Worm (Caenorhabditis elegans): ENCODE data around the gene msp-31.
"Not testable (repeated sequence)": the region's sequence is repeated elsewhere in the genome, so short reads cannot be mapped to it uniquely, and the experiment has no call there.

msp-31 gene

DNA sequence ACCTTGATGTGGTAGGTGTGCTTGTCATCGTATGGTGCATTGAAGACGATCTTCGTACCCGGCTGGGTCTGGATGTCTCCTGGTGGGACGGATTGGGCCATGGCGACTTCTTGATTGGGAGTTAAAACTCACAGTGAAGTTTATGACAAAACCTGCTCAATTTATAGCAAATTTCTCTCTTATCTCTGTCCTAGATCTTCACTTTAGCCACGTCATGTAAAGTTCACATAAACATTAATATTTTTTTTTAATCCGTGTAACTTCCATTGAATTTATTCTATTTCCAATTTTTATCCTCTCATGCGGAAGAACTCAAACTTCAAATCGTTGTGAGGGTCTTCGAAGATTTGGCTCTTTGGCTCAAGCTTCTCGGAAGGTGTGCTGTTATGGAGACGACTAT is at the start of gene msp-31:
Gene msp-31 (minus strand): TSS at position 101 of the 400 bp plus-strand sequence.
- TF ChIP-seq nhr-76 (tag; optimal IDR thresholded peaks at IDR 0.05); sem-2 (GFP tag; optimal IDR thresholded peaks at IDR 0.05); nhr-2 (tag; optimal IDR thresholded peaks at IDR 0.05): not testable (repeated sequence)

DNA sequence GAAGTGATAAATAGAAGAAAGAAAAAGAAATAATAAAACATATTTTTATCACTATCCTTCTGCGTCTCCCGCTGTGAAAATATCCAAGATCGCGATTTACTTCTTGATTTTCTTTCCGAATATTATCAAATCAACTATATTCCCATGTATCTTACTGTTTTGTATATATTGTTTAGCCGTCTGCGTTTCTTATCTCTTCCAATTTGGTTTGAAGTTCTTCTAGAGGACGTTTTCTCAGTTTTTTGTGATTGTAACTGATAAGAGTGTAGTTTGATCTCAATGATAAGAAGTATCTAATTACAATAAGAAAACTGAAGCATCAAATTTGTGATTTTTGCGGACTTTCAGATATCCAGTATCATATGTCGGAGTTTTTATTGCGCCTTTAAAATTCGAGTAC is 44.3 kb upstream of the msp-31 start:
- TF ChIP-seq mab-5 (tag; optimal IDR thresholded peaks at IDR 0.05) (no peak), ceh-43 (GFP tag; optimal IDR thresholded peaks at IDR 0.05) (no peak), ceh-39 (tag; optimal IDR thresholded peaks at IDR 0.05) (no peak), elt-1 (tag; optimal IDR thresholded peaks at IDR 0.05; ENCODE audit: borderline replicate concordance, insufficient read depth) (no peak), sem-2 (GFP tag; optimal IDR thresholded peaks at IDR 0.05) (no peak), M03D4.4 (tag; optimal IDR thresholded peaks at IDR 0.05) (no peak), unc-39 (tag; optimal IDR thresholded peaks at IDR 0.05) (no peak), nhr-28 (tag; optimal IDR thresholded peaks at IDR 0.05) (no peak), unc-62 (GFP tag; optimal IDR thresholded peaks at IDR 0.05) (no peak), ces-1 (GFP tag; optimal IDR thresholded peaks at IDR 0.05) (no peak), nhr-76 (tag; optimal IDR thresholded peaks at IDR 0.05) (no peak), hlh-1 (tag; optimal IDR thresholded peaks at IDR 0.05) (no peak)

DNA sequence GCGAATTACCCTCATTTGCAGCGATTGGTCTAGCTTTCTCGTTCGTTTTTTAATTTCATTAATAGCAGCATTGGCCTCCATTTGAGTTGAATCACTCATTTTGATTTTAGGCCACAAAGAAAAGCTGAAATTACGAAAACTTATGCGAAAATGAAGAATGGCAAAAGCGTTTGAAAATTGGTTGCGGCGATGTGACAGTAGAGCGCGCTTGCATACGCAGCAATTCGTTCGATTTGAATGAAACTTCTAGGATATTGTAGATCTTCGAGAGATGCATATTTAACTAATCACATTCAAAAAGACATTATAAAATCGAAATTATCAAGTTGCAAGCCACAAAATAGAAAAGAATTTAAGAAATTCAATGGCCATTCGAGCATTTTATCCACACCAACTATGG is 43.4 kb upstream of the msp-31 start, which contains the start of gene ulp-2:
Gene ulp-2 (minus strand): TSS at position 158 of the 400 bp plus-strand sequence.
- TF ChIP-seq hlh-1 (tag; optimal IDR thresholded peaks at IDR 0.05) = peak; percentile 6
- TF ChIP-seq blmp-1 (tag; optimal IDR thresholded peaks at IDR 0.05) = no peak
- no peak for TF ChIP-seq unc-62 (GFP tag; optimal IDR thresholded peaks at IDR 0.05)

DNA sequence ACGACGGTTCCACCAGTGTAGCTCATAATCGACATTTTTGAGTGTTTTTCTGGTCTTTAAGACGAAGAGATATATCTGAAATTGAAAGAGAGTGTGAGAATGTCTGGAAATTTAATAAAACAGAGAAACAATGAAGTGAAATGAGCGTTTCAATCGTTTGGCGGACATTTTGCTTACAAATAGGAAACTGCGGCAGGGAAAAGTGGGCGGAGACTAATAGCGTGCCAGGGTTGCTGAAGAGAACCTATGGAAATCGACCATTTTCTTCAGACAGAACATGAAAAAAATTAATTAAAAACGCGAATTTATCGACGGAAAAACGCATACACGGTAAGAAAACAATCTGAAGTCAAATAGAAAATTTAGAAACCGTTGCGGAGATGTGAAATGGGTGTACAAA is 39.0 kb upstream of the msp-31 start, which contains the start of gene pbs-3:
Gene pbs-3 (minus strand): TSS at position 75 of the 400 bp plus-strand sequence.
- no peak for TF ChIP-seq nhr-76 (tag; optimal IDR thresholded peaks at IDR 0.05)
- TF ChIP-seq mep-1 (tag; optimal IDR thresholded peaks at IDR 0.05) = peak; percentile 82
- TF ChIP-seq lin-13 (tag; optimal IDR thresholded peaks at IDR 0.05) = peak; percentile 24
- TF ChIP-seq hlh-1 (tag; optimal IDR thresholded peaks at IDR 0.05) = peak; percentile 26
- TF ChIP-seq sptf-1 (tag; optimal IDR thresholded peaks at IDR 0.05) = peak; percentile 27
- peak; percentile 72 for TF ChIP-seq nhr-237 (tag; optimal IDR thresholded peaks at IDR 0.05)
- no peak for TF ChIP-seq unc-62 (GFP tag; optimal IDR thresholded peaks at IDR 0.05)
- TF ChIP-seq pha-4 (tag; optimal IDR thresholded peaks at IDR 0.05) = peak; percentile 19
- peak; percentile 62 for TF ChIP-seq lsy-2 (tag; optimal IDR thresholded peaks at IDR 0.05)

DNA sequence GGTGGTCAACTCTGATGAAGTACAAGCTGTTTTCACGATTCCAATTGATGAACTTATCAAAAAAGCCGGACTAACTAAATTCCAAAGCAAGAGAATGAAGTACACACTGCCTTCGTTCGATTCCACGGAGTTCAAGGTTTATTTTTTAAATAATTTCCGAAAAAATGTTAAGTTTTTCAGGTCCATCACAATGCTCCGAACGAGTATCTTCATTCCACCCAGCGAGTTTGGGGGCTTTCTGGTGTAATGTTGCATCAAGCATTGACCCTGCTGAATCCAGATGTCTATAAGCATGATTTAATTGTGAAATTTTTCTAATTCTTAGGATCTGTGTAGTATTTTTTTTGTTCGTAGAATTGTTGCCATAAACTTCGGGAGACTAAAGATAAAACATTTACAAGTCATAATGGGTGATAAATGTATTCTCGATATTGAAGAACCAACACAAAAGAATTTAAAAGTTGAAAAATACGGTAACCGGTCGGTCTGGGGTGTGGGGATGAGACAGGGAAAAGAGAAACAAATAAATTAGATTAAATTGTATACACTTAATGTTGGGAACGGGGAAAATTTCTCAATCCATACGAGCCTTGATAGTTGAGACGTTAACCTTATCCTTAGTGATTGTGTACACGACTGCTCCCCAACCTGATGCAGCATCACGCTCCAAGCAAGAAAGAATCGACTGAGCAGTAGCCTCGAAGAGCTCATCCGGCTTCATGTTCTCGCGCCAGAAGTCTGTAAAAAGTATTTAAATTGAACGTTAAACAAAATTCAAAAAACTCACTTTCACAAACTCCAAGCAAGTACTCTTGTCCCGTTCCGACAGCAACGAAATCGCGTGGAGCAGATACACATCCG is 38.0 kb upstream of the msp-31 start:
- TF ChIP-seq cnd-1 (tag; optimal IDR thresholded peaks at IDR 0.05) (no peak), M03D4.4 (tag; optimal IDR thresholded peaks at IDR 0.05) (no peak), elt-1 (tag; optimal IDR thresholded peaks at IDR 0.05; ENCODE audit: borderline replicate concordance, insufficient read depth) (no peak), ceh-39 (tag; optimal IDR thresholded peaks at IDR 0.05) (no peak), lin-13 (tag; optimal IDR thresholded peaks at IDR 0.05) (no peak), mab-5 (tag; optimal IDR thresholded peaks at IDR 0.05) (no peak), nhr-76 (tag; optimal IDR thresholded peaks at IDR 0.05) (no peak), sem-2 (GFP tag; optimal IDR thresholded peaks at IDR 0.05) (no peak), nhr-28 (tag; optimal IDR thresholded peaks at IDR 0.05) (no peak), ham-2 (GFP tag; optimal IDR thresholded peaks at IDR 0.05) (no peak), lsy-2 (tag; optimal IDR thresholded peaks at IDR 0.05) (no peak), nhr-12 (tag; optimal IDR thresholded peaks at IDR 0.05) (no peak)

DNA sequence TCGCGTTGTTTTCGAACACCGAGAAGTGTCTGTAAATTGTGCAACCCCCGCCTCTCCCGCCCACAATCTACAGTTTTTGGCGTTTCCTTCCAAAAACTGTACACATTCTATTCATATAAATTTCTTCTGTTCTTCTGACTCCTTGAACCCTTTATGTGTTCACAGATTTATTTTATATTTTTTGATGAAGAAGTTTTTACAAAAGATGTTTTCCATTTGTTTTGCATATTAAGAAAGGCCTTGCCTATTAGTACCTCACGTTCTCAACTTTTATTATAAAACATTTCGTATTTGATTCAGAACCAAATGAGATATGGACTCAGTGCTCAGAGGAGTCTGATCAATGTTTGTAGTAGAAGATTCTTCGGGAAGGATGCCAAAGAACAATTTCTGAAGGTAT is 36.9 kb upstream of the msp-31 start, which contains the start of gene ndx-3:
Gene ndx-3 (plus strand): TSS at position 301 of the 400 bp plus-strand sequence.
- TF ChIP-seq elt-3 (tag; optimal IDR thresholded peaks at IDR 0.05) (no peak), nhr-76 (tag; optimal IDR thresholded peaks at IDR 0.05) (no peak)

DNA sequence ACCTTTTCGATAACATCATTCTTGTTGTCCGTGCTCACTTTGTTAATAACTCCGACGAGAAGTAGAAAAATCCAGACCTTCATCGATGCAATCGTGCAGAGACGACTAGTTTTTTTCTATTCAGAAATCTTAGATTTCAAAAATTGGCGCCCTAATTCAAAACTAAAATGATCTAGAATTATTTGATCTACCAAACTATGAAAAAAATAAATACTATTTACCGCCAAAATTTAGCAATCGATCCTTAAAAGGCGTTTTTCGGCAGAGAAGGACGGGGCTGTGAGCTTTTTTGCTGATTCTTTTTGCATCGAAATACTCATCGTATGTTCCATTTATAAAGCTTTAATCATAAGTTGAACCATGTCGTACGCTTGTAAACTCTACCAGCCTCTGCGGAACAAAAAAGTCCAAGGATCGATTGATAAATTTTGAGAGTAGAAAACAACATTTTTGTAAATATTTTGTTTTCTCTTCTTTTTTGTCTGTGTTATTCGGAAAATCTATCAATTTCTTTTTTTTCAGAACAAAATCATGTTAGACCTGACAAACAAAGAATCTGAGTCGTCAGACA is 33.1 kb upstream of the msp-31 start, which contains the start of the genes try-1 and zyg-12:
Gene try-1 (minus strand): TSS at position 148 of the 571 bp plus-strand sequence.
Gene zyg-12 (plus strand): TSS at position 521 of the 571 bp plus-strand sequence.
- TF ChIP-seq tbx-8 (GFP tag; optimal IDR thresholded peaks at IDR 0.05) (no peak), sptf-1 (tag; optimal IDR thresholded peaks at IDR 0.05) (no peak), mep-1 (tag; optimal IDR thresholded peaks at IDR 0.05) (no peak), unc-39 (tag; optimal IDR thresholded peaks at IDR 0.05) (no peak), snpc-4 (tag; optimal IDR thresholded peaks at IDR 0.05) (no peak), elt-1 (tag; optimal IDR thresholded peaks at IDR 0.05; ENCODE audit: borderline replicate concordance, insufficient read depth) (no peak), zip-8 (tag; optimal IDR thresholded peaks at IDR 0.05) (no peak), elt-3 (tag; optimal IDR thresholded peaks at IDR 0.05) (no peak), nhr-2 (tag; optimal IDR thresholded peaks at IDR 0.05) (no peak), lin-13 (tag; optimal IDR thresholded peaks at IDR 0.05) (no peak), mls-2 (tag; optimal IDR thresholded peaks at IDR 0.05) (no peak), ceh-43 (GFP tag; optimal IDR thresholded peaks at IDR 0.05) (no peak), lin-32 (GFP tag; optimal IDR thresholded peaks at IDR 0.05) (no peak), unc-120 (tag; optimal IDR thresholded peaks at IDR 0.05; ENCODE audit: poor library complexity, severe bottlenecking) (no peak), ceh-39 (tag; optimal IDR thresholded peaks at IDR 0.05) (no peak), pha-4 (tag; optimal IDR thresholded peaks at IDR 0.05) (no peak), unc-62 (GFP tag; optimal IDR thresholded peaks at IDR 0.05) (no peak)

Data from whole organism, mixed stage, embryonic.